Fruit fly (Drosophila melanogaster): Measurements from ENCODE around the gene CG9259.

CG9259 gene

DNA sequence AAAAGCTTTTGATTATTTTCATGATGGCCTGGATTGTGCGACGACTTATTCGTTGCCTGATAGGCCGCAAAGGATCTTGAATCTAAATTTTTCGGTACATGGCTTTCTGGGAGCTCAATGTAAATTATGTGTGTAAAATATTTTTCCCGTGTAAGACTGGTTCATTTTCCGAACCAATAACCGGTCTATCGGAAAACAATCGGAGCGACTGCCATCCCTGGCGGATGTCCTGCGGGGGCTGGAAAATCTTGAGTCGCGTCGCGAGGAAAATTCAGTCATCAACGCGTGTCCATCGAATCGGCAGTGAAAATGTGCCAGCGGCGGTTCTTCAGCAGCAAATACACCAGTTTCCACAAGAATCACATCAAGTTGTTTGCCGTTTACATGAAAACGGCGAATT lies 15.2 kb downstream of the CG9259 start, which contains the start of the genes CG46307 and Nhe2 (continued):
- TF ChIP-seq CG1024 (GFP tag; IDR thresholded peaks at IDR 0.05), result no peak
- no peak for TF ChIP-seq az2 (GFP tag; optimal IDR thresholded peaks at IDR 0.05)
- TF ChIP-seq CG1602 (GFP tag; optimal IDR thresholded peaks at IDR 0.05), result no peak
- no peak for TF ChIP-seq CG12769 (tag; optimal IDR thresholded peaks at IDR 0.05)
- TF ChIP-seq Dip3 (GFP tag; optimal IDR thresholded peaks at IDR 0.05), result no peak
- TF ChIP-seq CG2116 (GFP tag; optimal IDR thresholded peaks at IDR 0.05), result no peak
- TF ChIP-seq sqz (GFP tag; optimal IDR thresholded peaks at IDR 0.05), result no peak
- 0 out of 3 replicates have a peak, but pooled peaks have one; percentile 16 for TF ChIP-seq B-H1 (GFP tag; IDR thresholded peaks at IDR 0.05)
- no peak for TF ChIP-seq pnt (GFP tag; optimal IDR thresholded peaks at IDR 0.05)
- TF ChIP-seq Gug (GFP tag; IDR thresholded peaks at IDR 0.05), result no peak
- TF ChIP-seq chn (GFP tag; optimal IDR thresholded peaks at IDR 0.05), result no peak
- TF ChIP-seq zfh2 (GFP tag; optimal IDR thresholded peaks at IDR 0.05), result no peak
- no peak for TF ChIP-seq CG10209 (GFP tag; optimal IDR thresholded peaks at IDR 0.05)
- no peak for TF ChIP-seq en (GFP tag; optimal IDR thresholded peaks at IDR 0.05)
- no peak for TF ChIP-seq CG8281 (tag; optimal IDR thresholded peaks at IDR 0.05)
- no peak for TF ChIP-seq CG4617 (GFP tag; optimal IDR thresholded peaks at IDR 0.05; ENCODE audit: borderline replicate concordance)
- no peak for TF ChIP-seq croc (GFP tag; conservative IDR thresholded peaks at IDR 0.05)
- no peak for TF ChIP-seq fd102C (GFP tag; optimal IDR thresholded peaks at IDR 0.05)
- TF ChIP-seq Taf1 (GFP tag; IDR thresholded peaks at IDR 0.05), result no peak
- TF ChIP-seq cas (GFP tag; IDR thresholded peaks at IDR 0.05), result no peak
- TF ChIP-seq bbx (GFP tag; IDR thresholded peaks at IDR 0.05; ENCODE audit: partially characterized antibody), result no peak
- TF ChIP-seq jing (GFP tag; optimal IDR thresholded peaks at IDR 0.05), result no peak
- TF ChIP-seq Hmr (GFP tag; optimal IDR thresholded peaks at IDR 0.05), result peak; percentile 25
- peak; percentile 0 for TF ChIP-seq CG18262 (tag; optimal IDR thresholded peaks at IDR 0.05)
- TF ChIP-seq CG3065 (GFP tag; optimal IDR thresholded peaks at IDR 0.05), result no peak
- TF ChIP-seq eyg (GFP tag; optimal IDR thresholded peaks at IDR 0.05), result no peak
- TF ChIP-seq CG43689 (GFP tag; IDR thresholded peaks at IDR 0.05), result no peak
- no peak for TF ChIP-seq Sox100B (GFP tag; optimal IDR thresholded peaks at IDR 0.05)
- no peak for TF ChIP-seq CG7556 (GFP tag; optimal IDR thresholded peaks at IDR 0.05)
- no peak for TF ChIP-seq ash1 (GFP tag; optimal IDR thresholded peaks at IDR 0.05)
- TF ChIP-seq trem (tag; optimal IDR thresholded peaks at IDR 0.05), result peak; percentile 52
- no peak for TF ChIP-seq CG18011 (GFP tag; optimal IDR thresholded peaks at IDR 0.05)
- no peak for TF ChIP-seq Six4 (GFP tag; optimal IDR thresholded peaks at IDR 0.05)
- TF ChIP-seq Hsf (GFP tag; optimal IDR thresholded peaks at IDR 0.05), result no peak
- no peak for TF ChIP-seq Eip74EF (GFP tag; optimal IDR thresholded peaks at IDR 0.05)
- TF ChIP-seq Ets65A (GFP tag), result peak; percentile 78
- TF ChIP-seq CG15514 (GFP tag; optimal IDR thresholded peaks at IDR 0.05), result peak; percentile 98
- no peak for TF ChIP-seq Kr (GFP tag; optimal IDR thresholded peaks at IDR 0.05)
- no peak for TF ChIP-seq C15 (GFP tag; IDR thresholded peaks at IDR 0.05)
- TF ChIP-seq hth (optimal IDR thresholded peaks at IDR 0.05), result no peak
- TF ChIP-seq Hr3 (GFP tag; optimal IDR thresholded peaks at IDR 0.05), result no peak
- TF ChIP-seq phol (tag; optimal IDR thresholded peaks at IDR 0.05), result peak; percentile 10
- TF ChIP-seq ewg (GFP tag; optimal IDR thresholded peaks at IDR 0.05), result no peak
- TF ChIP-seq CG7786 (GFP tag; optimal IDR thresholded peaks at IDR 0.05), result no peak
- no peak; the same call in 1 of the 3 replicates for TF ChIP-seq Opbp (GFP tag; IDR thresholded peaks at IDR 0.05; ENCODE audit: partially characterized antibody)
- TF ChIP-seq twi (tag; optimal IDR thresholded peaks at IDR 0.05), result no peak
- peak; percentile 60; the same call in 1 of the 3 replicates for TF ChIP-seq ci (GFP tag; IDR thresholded peaks at IDR 0.05)
- TF ChIP-seq CG10565 (GFP tag; optimal IDR thresholded peaks at IDR 0.05), result no peak
- TF ChIP-seq zf30C (GFP tag; optimal IDR thresholded peaks at IDR 0.05), result peak; percentile 90
- TF ChIP-seq Nf-YC (tag; optimal IDR thresholded peaks at IDR 0.05), result no peak
- no peak for TF ChIP-seq CG10959 (GFP tag; IDR thresholded peaks at IDR 0.05)
- no peak for TF ChIP-seq eve (GFP tag; optimal IDR thresholded peaks at IDR 0.05)

Measured in whole organism, embryonic.